Fruit fly (Drosophila melanogaster): ENCODE data around the gene Smg6.
A peak's percentile ranks its signal among the peaks of the same experiment; 100 is the strongest.

Gene Smg6

dm6 chr3R:25054451-25055188 lies 21.4 kb upstream of the Smg6 start, which contains the start of gene CG31109 (continued):
- TF ChIP-seq CG8944 (GFP tag; optimal IDR thresholded peaks at IDR 0.05) (peak; percentile 22), Doc3 (GFP tag; IDR thresholded peaks at IDR 0.05; ENCODE audit: partially characterized antibody) (0 out of 3 replicates have a peak, but pooled peaks have one; percentile 34), CG3065 (GFP tag; optimal IDR thresholded peaks at IDR 0.05) (no peak), CG42726 (GFP tag; IDR thresholded peaks at IDR 0.05; ENCODE audit: partially characterized antibody) (no peak), CG11696 (GFP tag; IDR thresholded peaks at IDR 0.05) (no peak), Eip74EF (GFP tag; optimal IDR thresholded peaks at IDR 0.05) (no peak), Sry-δ (GFP tag; optimal IDR thresholded peaks at IDR 0.05) (peak; percentile 69), amos (GFP tag; IDR thresholded peaks at IDR 0.05; ENCODE audit: partially characterized antibody) (peak; percentile 63; the same call in 1 of the 2 replicates), Ets65A (GFP tag) (no peak), az2 (GFP tag; optimal IDR thresholded peaks at IDR 0.05) (no peak), CG34422 (GFP tag; IDR thresholded peaks at IDR 0.05) (peak; percentile 48; the same call in 1 of the 3 replicates), CG15479 (GFP tag; optimal IDR thresholded peaks at IDR 0.05) (peak; percentile 10), Sry-β (GFP tag; optimal IDR thresholded peaks at IDR 0.05) (peak; percentile 12), zen2 (GFP tag; IDR thresholded peaks at IDR 0.05; ENCODE audit: partially characterized antibody) (no peak), bab2 (GFP tag; optimal IDR thresholded peaks at IDR 0.05) (no peak), Xrp1 (GFP tag; IDR thresholded peaks at IDR 0.05) (0 out of 2 replicates have a peak, but pooled peaks have one; percentile 8), CG6854 (GFP tag; optimal IDR thresholded peaks at IDR 0.05) (no peak), CG43689 (GFP tag; IDR thresholded peaks at IDR 0.05) (no peak), dpn (GFP tag; optimal IDR thresholded peaks at IDR 0.05) (peak in 1 of 2 experiments; percentile 4), CG11723 (GFP tag; optimal IDR thresholded peaks at IDR 0.05) (no peak), CG7786 (GFP tag; optimal IDR thresholded peaks at IDR 0.05) (peak; percentile 3), CG17912 (GFP tag; optimal IDR thresholded peaks at IDR 0.05) (no peak), caup (GFP tag; optimal IDR thresholded peaks at IDR 0.05; ENCODE audit: severe bottlenecking) (no peak), da (GFP tag; optimal IDR thresholded peaks at IDR 0.05) (no peak), insv (GFP tag; optimal IDR thresholded peaks at IDR 0.05) (no peak), Pdp1 (GFP tag; optimal IDR thresholded peaks at IDR 0.05) (peak in 1 of 2 experiments; percentile 26), ftz-f1 (GFP tag; optimal IDR thresholded peaks at IDR 0.05) (no peak), CG11398 (GFP tag; optimal IDR thresholded peaks at IDR 0.05) (no peak), aop (GFP tag; IDR thresholded peaks at IDR 0.05) (no peak), oc (tag; optimal IDR thresholded peaks at IDR 0.05) (no peak), Hmr (GFP tag; optimal IDR thresholded peaks at IDR 0.05) (peak; percentile 19), CG10462 (GFP tag; optimal IDR thresholded peaks at IDR 0.05) (no peak), CG12391 (tag; optimal IDR thresholded peaks at IDR 0.05) (peak; percentile 46), sr (GFP tag; IDR thresholded peaks at IDR 0.05) (no peak), dan (GFP tag; IDR thresholded peaks at IDR 0.05) (no peak), MTF-1 (GFP tag; optimal IDR thresholded peaks at IDR 0.05; ENCODE audit: borderline replicate concordance) (no peak), chinmo (GFP tag; IDR thresholded peaks at IDR 0.05; ENCODE audit: partially characterized antibody) (no peak), CG12104 (GFP tag; optimal IDR thresholded peaks at IDR 0.05) (no peak), Antp (GFP tag; optimal IDR thresholded peaks at IDR 0.05) (no peak), fd102C (GFP tag; optimal IDR thresholded peaks at IDR 0.05) (no peak), btn (GFP tag; optimal IDR thresholded peaks at IDR 0.05) (no peak), Lim3 (GFP tag; IDR thresholded peaks at IDR 0.05) (no peak), Sin3A (optimal IDR thresholded peaks at IDR 0.05) (peak; percentile 2), z (GFP tag; IDR thresholded peaks at IDR 0.05) (no peak), ato (GFP tag; IDR thresholded peaks at IDR 0.05; ENCODE audit: partially characterized antibody) (no peak), NK7.1 (GFP tag; optimal IDR thresholded peaks at IDR 0.05) (no peak), CG9727 (GFP tag; optimal IDR thresholded peaks at IDR 0.05) (peak; percentile 2), pros (GFP tag; optimal IDR thresholded peaks at IDR 0.05) (no peak), salm (tag; optimal IDR thresholded peaks at IDR 0.05) (no peak)

Measured in whole organism, embryonic.